Worm (Caenorhabditis elegans): ENCODE measurements around the gene DH11.5.

DNA sequence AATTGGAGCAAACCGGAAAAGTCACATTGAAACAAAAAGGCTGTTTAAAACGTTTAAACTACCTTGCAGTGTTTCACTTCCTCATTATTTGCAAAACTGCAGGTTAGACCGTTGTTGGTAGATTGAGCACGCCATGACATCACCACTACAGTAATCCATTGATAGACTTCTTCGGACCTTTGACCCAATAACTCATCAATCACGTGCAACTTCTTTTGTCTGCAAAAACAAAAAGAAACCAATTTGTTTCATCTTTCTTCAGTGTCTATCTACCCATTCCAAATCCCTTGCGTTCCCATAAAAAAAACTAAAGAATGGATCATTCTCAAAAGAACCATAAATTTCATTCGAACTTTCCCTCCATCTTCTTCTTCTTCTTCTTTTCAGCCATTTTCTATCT lies 4.7 kb downstream of the DH11.5 start:
- TF ChIP-seq him-1 (tag; optimal IDR thresholded peaks at IDR 0.05) = no peak
- no peak for TF ChIP-seq dao-5 (tag; optimal IDR thresholded peaks at IDR 0.05)
- no peak for TF ChIP-seq W03F9.2 (tag; optimal IDR thresholded peaks at IDR 0.05)

All from whole organism, L4/young adult.